Worm (Caenorhabditis elegans) whole organism, L4 larva: ENCODE measurements around the gene T09F3.7.

Experiments
- F44E2.7 ChIP-seq: fragments of 200-800 bp; sonication (Bioruptor generic); IDR thresholded peaks from 2 replicates; pipeline ENCODE4 v2.1.2; 2022; ENCODE audit warnings: missing genetic modification characterization, missing compliant biosample characterization
- R02D3.7 ChIP-seq: fragments of 150-350 bp; sonication (generic microtip); optimal IDR thresholded peaks from 3 replicates; lab custom pipeline; 2014; ENCODE audit warnings: missing biosample characterization, missing genetic modification characterization
- T20F7.1 ChIP-seq: fragments of 200-800 bp; sonication (Bioruptor generic); optimal IDR thresholded peaks from 2 replicates; lab custom pipeline; 2018; ENCODE audit warnings: mild to moderate bottlenecking, missing genetic modification characterization, missing compliant biosample characterization
- Y48G9A.11 ChIP-seq: fragments of 200-800 bp; sonication (Bioruptor generic); IDR thresholded peaks from 2 replicates; pipeline ENCODE4 v1.3.6; 2022; ENCODE audit warnings: missing genetic modification reagents, missing genetic modification characterization, missing compliant biosample characterization
- aha-1 ChIP-seq: fragments of 150-350 bp; peaks from one replicate; lab custom pipeline; 2014; ENCODE audit warnings: missing biosample characterization, missing genetic modification characterization
- ama-1 ChIP-seq: fragments of 150-350 bp; optimal IDR thresholded peaks from 2 replicates; lab custom pipeline; 2014; ENCODE audit warnings: inconsistent platforms, mixed read lengths
- ceh-82 ChIP-seq: sonication (generic microtip); optimal IDR thresholded peaks from 2 replicates; lab custom pipeline; 2017; ENCODE audit warnings: missing biosample characterization, missing genetic modification characterization
- cey-2 ChIP-seq: sonication (generic microtip); optimal IDR thresholded peaks from 3 replicates; lab custom pipeline; 2017; ENCODE audit warnings: missing genetic modification characterization, mild to moderate bottlenecking, missing compliant biosample characterization, antibody characterized with exemption, borderline replicate concordance; ENCODE audit not compliant: insufficient read depth
- daf-16 ChIP-seq, 3 experiments: sonication (generic microtip); optimal IDR thresholded peaks; 2 replicates each; lab custom pipeline; 2016 to 2017; ENCODE audit warnings: missing genetic modification characterization in 3 of 3, missing genetic modification reagents in 3 of 3, mild to moderate bottlenecking in 2 of 3, missing compliant biosample characterization in 2 of 3, missing biosample characterization in 1 of 3, moderate library complexity in 1 of 3
- dmd-6 ChIP-seq: fragments of 200-800 bp; sonication (Bioruptor generic); IDR thresholded peaks from 2 replicates; pipeline ENCODE4 v1.3.6; 2022; ENCODE audit warnings: missing genetic modification reagents, missing genetic modification characterization, missing compliant biosample characterization
- dmd-8 ChIP-seq: fragments of 200-800 bp; sonication (Bioruptor generic); IDR thresholded peaks from 2 replicates; pipeline ENCODE4 v1.3.6; 2022; ENCODE audit warnings: missing genetic modification characterization, missing compliant biosample characterization
- dpl-1 ChIP-seq: fragments of 150-350 bp; optimal IDR thresholded peaks from 2 replicates; lab custom pipeline; 2014; ENCODE audit warnings: missing biosample characterization, missing genetic modification reagents, missing genetic modification characterization
- duxl-1 ChIP-seq: sonication (generic microtip); optimal IDR thresholded peaks from 2 replicates; lab custom pipeline; 2016; ENCODE audit warnings: mild to moderate bottlenecking, missing genetic modification characterization, moderate library complexity, missing compliant biosample characterization; ENCODE audit not compliant: poor library complexity
- gei-8 ChIP-seq: fragments of 200-800 bp; sonication (Bioruptor generic); optimal IDR thresholded peaks from 2 replicates; lab custom pipeline; 2018; ENCODE audit warnings: mild to moderate bottlenecking, missing genetic modification characterization, missing compliant biosample characterization
- hmg-1.1 ChIP-seq: fragments of 200-800 bp; sonication (Bioruptor generic); IDR thresholded peaks from 2 replicates; pipeline ENCODE4 v1.3.6; 2022; ENCODE audit warnings: missing genetic modification reagents, missing genetic modification characterization, missing compliant biosample characterization
- lin-1 ChIP-seq: fragments of 200-800 bp; sonication (Bioruptor generic); IDR thresholded peaks from 2 replicates; pipeline ENCODE4 v1.3.6; 2022; ENCODE audit warnings: missing genetic modification reagents, missing genetic modification characterization, missing compliant biosample characterization
- lin-38 ChIP-seq: fragments of 200-800 bp; sonication (Bioruptor generic); IDR thresholded peaks from 2 replicates; pipeline ENCODE4 v1.3.6; 2022; ENCODE audit warnings: missing genetic modification reagents, missing genetic modification characterization, missing compliant biosample characterization
- madf-5 ChIP-seq, 2 experiments: fragments of 200-800 bp; sonication (Bioruptor generic); IDR thresholded peaks; 2 replicates each; pipeline ENCODE4 v1.3.6; 2022; ENCODE audit warnings: missing compliant biosample characterization in 2 of 2, missing genetic modification characterization in 2 of 2
- mes-2 ChIP-seq: sonication (generic microtip); optimal IDR thresholded peaks from 2 replicates; lab custom pipeline; 2016; ENCODE audit warnings: missing genotype, mild to moderate bottlenecking, missing genetic modification characterization, missing compliant biosample characterization; ENCODE audit not compliant: poor library complexity, severe bottlenecking
- nhr-11 ChIP-seq: fragments of 150-350 bp; optimal IDR thresholded peaks from 2 replicates; lab custom pipeline; 2014; ENCODE audit warnings: missing biosample characterization, missing genetic modification characterization
- nhr-237 ChIP-seq: sonication (generic microtip); optimal IDR thresholded peaks from 2 replicates; lab custom pipeline; 2017; ENCODE audit warnings: missing biosample characterization, missing genetic modification characterization
- nhr-25 ChIP-seq: sonication (generic microtip); optimal IDR thresholded peaks from 2 replicates; lab custom pipeline; 2017; ENCODE audit warnings: missing genetic modification characterization, mild to moderate bottlenecking, missing compliant biosample characterization, antibody characterized with exemption, moderate library complexity, borderline replicate concordance; ENCODE audit not compliant: insufficient read depth
- nhr-28 ChIP-seq: fragments of 150-350 bp; optimal IDR thresholded peaks from 2 replicates; lab custom pipeline; 2014; ENCODE audit warnings: missing biosample characterization, missing genetic modification characterization
- nhr-42 ChIP-seq: fragments of 200-800 bp; sonication (Bioruptor generic); IDR thresholded peaks from 2 replicates; pipeline ENCODE4 v1.3.6; 2022; ENCODE audit warnings: missing genetic modification characterization, missing compliant biosample characterization
- pha-4 ChIP-seq, 2 experiments: fragments of 150-350 bp in 1 of 2; fragments of 200-800 bp in 1 of 2; sonication (Bioruptor generic) in 1 of 2; IDR thresholded peaks in 1 of 2; optimal IDR thresholded peaks in 1 of 2; 2 replicates each; pipeline versions ENCODE4 v1.3.6 to Lab custom; 2014 to 2022; ENCODE audit warnings: missing genetic modification characterization in 2 of 2, missing genetic modification reagents in 2 of 2, missing biosample characterization in 1 of 2, missing compliant biosample characterization in 1 of 2
- php-3 ChIP-seq: fragments of 200-800 bp; sonication (Bioruptor generic); IDR thresholded peaks from 2 replicates; pipeline ENCODE4 v1.3.6; 2022; ENCODE audit warnings: missing genetic modification reagents, missing genetic modification characterization, missing compliant biosample characterization
- sdz-12 ChIP-seq: fragments of 200-800 bp; sonication (Bioruptor generic); optimal IDR thresholded peaks from 2 replicates; lab custom pipeline; 2018; ENCODE audit warnings: mild to moderate bottlenecking, missing genetic modification characterization, missing compliant biosample characterization
- set-16 ChIP-seq: fragments of 200-800 bp; sonication (Bioruptor generic); IDR thresholded peaks from 2 replicates; pipeline ENCODE4 v1.3.6; 2022; ENCODE audit warnings: missing genetic modification reagents, missing genetic modification characterization, missing compliant biosample characterization
- snpc-4 ChIP-seq: fragments of 150-350 bp; optimal IDR thresholded peaks from 2 replicates; lab custom pipeline; 2014; ENCODE audit warnings: missing biosample characterization, missing genetic modification characterization
- unc-130 ChIP-seq: sonication (generic microtip); optimal IDR thresholded peaks from 2 replicates; lab custom pipeline; 2016; ENCODE audit warnings: missing genetic modification reagents, missing genetic modification characterization, missing compliant biosample characterization
- unc-62 ChIP-seq, 3 experiments: fragments of 150-350 bp in 1 of 3; sonication (generic microtip); optimal IDR thresholded peaks in 2 of 3; peaks in 1 of 3; 1 replicate in 1 of 3; 2 replicates in 2 of 3; lab custom pipeline; 2014 to 2017; ENCODE audit warnings: missing biosample characterization in 3 of 3, missing genetic modification characterization in 3 of 3, missing genetic modification reagents in 3 of 3, missing genotype in 1 of 3
- vab-7 ChIP-seq: fragments of 200-800 bp; sonication (Bioruptor generic); IDR thresholded peaks from 2 replicates; pipeline ENCODE4 v1.3.6; 2022; ENCODE audit warnings: missing genetic modification reagents, missing genetic modification characterization, missing compliant biosample characterization
- zag-1 ChIP-seq: fragments of 150-350 bp; optimal IDR thresholded peaks from 2 replicates; lab custom pipeline; 2014; ENCODE audit warnings: missing biosample characterization, missing genetic modification characterization
- zfp-3 ChIP-seq: fragments of 200-800 bp; sonication (Bioruptor generic); conservative IDR thresholded peaks from 2 replicates; pipeline ENCODE4 v1.3.6; 2022; ENCODE audit warnings: missing genetic modification reagents, missing genetic modification characterization, missing compliant biosample characterization
- zip-2 ChIP-seq: fragments of 150-350 bp; optimal IDR thresholded peaks from 2 replicates; lab custom pipeline; 2014; ENCODE audit warnings: missing biosample characterization, missing genetic modification characterization
- ztf-11 ChIP-seq: fragments of 150-350 bp; optimal IDR thresholded peaks from 2 replicates; lab custom pipeline; 2014; ENCODE audit warnings: missing biosample characterization, missing genetic modification characterization

T09F3.7 gene

ce11 chrII:10350487-10350886 is 40.5 kb upstream of the T09F3.7 start, which contains the start of gene C07E3.9:
TSS of gene C07E3.9 (plus strand) at chrII:10350756.
- no peak for TF ChIP-seq nhr-42 (GFP tag; lab: Robert Waterston, UW)
- peak; percentile 19 for TF ChIP-seq mes-2
- TF ChIP-seq aha-1: peak; percentile 91
- TF ChIP-seq nhr-237 (tag; lab: Kevin White, UChicago): no peak
- TF ChIP-seq F44E2.7 (GFP tag; lab: Robert Waterston, UW): no peak
- peak; percentile 91 for TF ChIP-seq dpl-1
- TF ChIP-seq sdz-12 (GFP tag; lab: Kevin White, UChicago): no peak
- peak; percentile 65; the same call in 1 of the 2 replicates for TF ChIP-seq Y48G9A.11
- TF ChIP-seq T20F7.1 (GFP tag; lab: Kevin White, UChicago): peak; percentile 94
- TF ChIP-seq ama-1: no peak
- no peak for TF ChIP-seq zag-1 (tag; lab: Kevin White, UChicago)
- TF ChIP-seq, all 104 proteins: peak for 5

- no peak for TF ChIP-seq pha-4 (GFP tag; IDR thresholded peaks at IDR 0.05; lab: Robert Waterston, UW)
- TF ChIP-seq pha-4 (tag; optimal IDR thresholded peaks at IDR 0.05; lab: Kevin White, UChicago): no peak
- no peak for TF ChIP-seq nhr-28 (tag; lab: Kevin White, UChicago)
- TF ChIP-seq lin-38: no peak
- TF ChIP-seq zip-2 (tag; lab: Kevin White, UChicago): no peak
- TF ChIP-seq snpc-4 (tag; lab: Kevin White, UChicago): no peak
- no peak for TF ChIP-seq ceh-82
- no peak for TF ChIP-seq php-3 (GFP tag; lab: Robert Waterston, UW)
- no peak for TF ChIP-seq vab-7 (GFP tag; lab: Robert Waterston, UW)
- no peak for TF ChIP-seq dmd-6 (GFP tag; lab: Robert Waterston, UW)
- no peak for TF ChIP-seq nhr-25 (tag; lab: Kevin White, UChicago)
- TF ChIP-seq dpl-1: no peak
- no peak for TF ChIP-seq R02D3.7 (tag; lab: Kevin White, UChicago)
Measured at ce11 chrII:10351963-10352362, 39.0 kb upstream of the T09F3.7 start, which contains the start of gene C07E3.8. TSS of gene C07E3.8 (plus strand) at chrII:10352263.

DNA sequence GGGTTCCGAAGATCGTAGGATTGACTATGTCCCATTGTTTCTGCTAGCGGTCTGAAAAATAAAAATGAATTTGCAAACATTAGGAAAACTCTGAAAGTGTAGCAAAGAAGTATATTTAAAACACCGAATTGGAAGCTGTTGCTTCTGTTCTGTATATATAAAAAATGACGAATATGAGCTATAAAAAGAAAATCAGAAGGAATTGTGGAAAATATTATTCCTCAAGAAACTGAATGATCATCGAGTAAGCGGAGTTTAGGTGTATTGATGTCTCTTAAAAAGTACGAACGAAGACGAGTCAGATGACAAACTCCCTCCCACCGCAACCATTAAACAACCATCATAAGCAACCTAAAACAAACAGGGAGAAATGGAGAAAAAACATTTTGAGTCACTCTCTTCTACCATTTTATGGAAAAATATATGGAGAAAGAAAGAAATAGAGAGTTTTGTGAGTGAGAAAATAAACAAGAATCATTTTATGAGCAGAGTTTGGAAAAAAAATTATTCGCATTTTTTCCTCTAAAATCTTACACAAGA is 33.4 kb upstream of the T09F3.7 start, which contains the start of gene C07E3.3:
TSS of gene C07E3.3 (minus strand) at position 51 of the 540 bp plus-strand sequence.
- TF ChIP-seq daf-16 (GFP tag; optimal IDR thresholded peaks at IDR 0.05; lab: Kevin White, UChicago) (no peak), daf-16 (tag; optimal IDR thresholded peaks at IDR 0.05; lab: Kevin White, UChicago) (peak; percentile 54), zfp-3 (GFP tag; lab: Robert Waterston, UW) (no peak), unc-62 (GFP tag; optimal IDR thresholded peaks at IDR 0.05 in 1 of 2; lab: Kevin White, UChicago) (peak in 1 of 2 experiments; percentile 20), unc-62 (tag; optimal IDR thresholded peaks at IDR 0.05; lab: Kevin White, UChicago) (no peak), gei-8 (GFP tag; lab: Kevin White, UChicago) (no peak)
- TF ChIP-seq, all 104 proteins: peak for 2

DNA sequence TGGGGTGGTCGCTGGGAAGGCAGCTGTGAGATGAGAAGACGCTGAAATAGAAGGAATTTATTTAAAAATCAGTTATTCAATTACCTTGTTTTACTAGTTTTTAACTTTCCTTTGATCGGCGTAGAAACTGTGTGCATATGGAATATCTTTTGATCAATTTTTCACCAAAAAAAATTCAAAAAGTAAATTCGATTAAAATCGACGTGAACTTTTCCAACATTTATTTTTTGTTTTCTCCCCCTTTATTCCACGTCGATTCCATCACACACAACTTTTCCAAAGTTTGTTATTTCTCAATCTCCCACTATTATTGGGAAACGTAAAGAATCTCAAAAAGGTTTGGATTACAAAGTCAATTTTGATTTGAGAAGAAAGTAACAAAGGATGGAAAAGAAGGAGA is 30.5 kb upstream of the T09F3.7 start, which contains the start of gene C07E3.4:
TSS of gene C07E3.4 (plus strand) at position 301 of the 400 bp plus-strand sequence.
- TF ChIP-seq dmd-8 (GFP tag; lab: Robert Waterston, UW) (no peak), duxl-1 (no peak), daf-16 (GFP tag; optimal IDR thresholded peaks at IDR 0.05; lab: Kevin White, UChicago) (no peak), daf-16 (tag; optimal IDR thresholded peaks at IDR 0.05; lab: Kevin White, UChicago) (no peak), set-16 (no peak), ztf-11 (tag; lab: Kevin White, UChicago) (no peak), unc-62 (GFP tag; optimal IDR thresholded peaks at IDR 0.05 in 1 of 2; lab: Kevin White, UChicago) (peak in 1 of 2 experiments; percentile 35), unc-62 (tag; optimal IDR thresholded peaks at IDR 0.05; lab: Kevin White, UChicago) (no peak), F44E2.7 (GFP tag; lab: Robert Waterston, UW) (no peak), dpl-1 (no peak), aha-1 (peak; percentile 27), cey-2 (tag; lab: Kevin White, UChicago) (no peak), gei-8 (GFP tag; lab: Kevin White, UChicago) (no peak), lin-1 (GFP tag; lab: Robert Waterston, UW) (no peak), unc-130 (GFP tag; lab: Kevin White, UChicago) (no peak), nhr-237 (tag; lab: Kevin White, UChicago) (no peak), nhr-11 (tag; lab: Kevin White, UChicago) (no peak), hmg-1.1 (GFP tag; lab: Robert Waterston, UW) (no peak), madf-5 (GFP tag; IDR thresholded peaks at IDR 0.05; lab: Robert Waterston, UW) (no peak)
